Fruit fly (Drosophila melanogaster) whole organism, embryonic: Measurements from ENCODE around the gene CG1463.

Experiments
- C15 ChIP-seq: fragments of 200-800 bp; sonication (Bioruptor generic); IDR thresholded peaks from 3 replicates; pipeline ENCODE4 v1.3.6; 2022; ENCODE audit warnings: missing biosample characterization, missing genetic modification characterization
- CG10959 ChIP-seq: fragments of 200-800 bp; sonication (Bioruptor generic); IDR thresholded peaks from 2 replicates; pipeline ENCODE4 v1.3.6; 2022; ENCODE audit warnings: missing biosample characterization, missing genetic modification characterization
- CG11247 ChIP-seq: fragments of 200-800 bp; sonication (Bioruptor generic); IDR thresholded peaks from 2 replicates; pipeline ENCODE4 v1.3.6; 2022; ENCODE audit warnings: missing biosample characterization, missing genetic modification characterization
- CG11456 ChIP-seq: fragments of 200-800 bp; sonication (Bioruptor generic); IDR thresholded peaks from 3 replicates; pipeline ENCODE4 v1.3.6; 2022; ENCODE audit warnings: missing biosample characterization, missing genetic modification characterization
- CG11504 ChIP-seq: fragments of 200-800 bp; sonication (Bioruptor generic); optimal IDR thresholded peaks from 3 replicates; lab custom pipeline; 2019; ENCODE audit warnings: missing biosample characterization, mild to moderate bottlenecking, missing genetic modification characterization, moderate library complexity
- CG11695 ChIP-seq: fragments of 200-800 bp; sonication (Bioruptor generic); IDR thresholded peaks from 3 replicates; pipeline ENCODE4 v1.3.6; 2022; ENCODE audit warnings: missing biosample characterization, missing genetic modification characterization
- CG11696 ChIP-seq: fragments of 200-800 bp; sonication (Bioruptor generic); IDR thresholded peaks from 2 replicates; pipeline ENCODE4 v1.3.6; 2022; ENCODE audit warnings: missing biosample characterization, missing genetic modification characterization
- CG12391 ChIP-seq: fragments of 200-800 bp; sonication (Bioruptor generic); optimal IDR thresholded peaks from 3 replicates; lab custom pipeline; 2018; ENCODE audit warnings: missing biosample characterization, mild to moderate bottlenecking, missing genetic modification characterization, moderate library complexity
- CG13775 ChIP-seq: fragments of 200-800 bp; sonication (Bioruptor generic); optimal IDR thresholded peaks from 3 replicates; lab custom pipeline; 2017; ENCODE audit warnings: missing biosample characterization, mild to moderate bottlenecking, missing genetic modification characterization
- CG15011 ChIP-seq: fragments of 200-800 bp; sonication (Bioruptor generic); optimal IDR thresholded peaks from 3 replicates; lab custom pipeline; 2018; ENCODE audit warnings: missing biosample characterization, mild to moderate bottlenecking, missing genetic modification characterization
- CG15073 ChIP-seq: fragments of 200-800 bp; sonication (Bioruptor generic); optimal IDR thresholded peaks from 2 replicates; lab custom pipeline; 2016; ENCODE audit warnings: missing biosample characterization, missing genetic modification characterization
- CG1529 ChIP-seq: fragments of 200-800 bp; sonication (Bioruptor generic); optimal IDR thresholded peaks from 3 replicates; lab custom pipeline; 2018; ENCODE audit warnings: missing biosample characterization, missing genetic modification characterization
- CG15479 ChIP-seq: fragments of 200-800 bp; sonication (Bioruptor generic); optimal IDR thresholded peaks from 3 replicates; lab custom pipeline; 2019; ENCODE audit warnings: missing biosample characterization, mild to moderate bottlenecking, missing genetic modification characterization, moderate library complexity
- CG16815 ChIP-seq: fragments of 200-800 bp; sonication (Bioruptor generic); optimal IDR thresholded peaks from 3 replicates; lab custom pipeline; 2017; ENCODE audit warnings: missing biosample characterization, mild to moderate bottlenecking, missing genetic modification characterization
- CG17361 ChIP-seq: fragments of 200-800 bp; sonication (Bioruptor generic); IDR thresholded peaks from 3 replicates; pipeline ENCODE4 v1.3.6; 2022; ENCODE audit warnings: missing biosample characterization, missing genetic modification characterization
- CG18764 ChIP-seq: fragments of 200-800 bp; sonication (Bioruptor generic); optimal IDR thresholded peaks from 3 replicates; lab custom pipeline; 2016; ENCODE audit warnings: missing biosample characterization, missing genetic modification characterization
- CG2875 ChIP-seq: fragments of 200-800 bp; sonication (Bioruptor generic); optimal IDR thresholded peaks from 2 replicates; lab custom pipeline; 2017; ENCODE audit warnings: missing biosample characterization, mild to moderate bottlenecking, missing genetic modification characterization, missing genetic modification reagents
- CG3281 ChIP-seq: fragments of 200-800 bp; sonication (Bioruptor generic); optimal IDR thresholded peaks from 3 replicates; lab custom pipeline; 2017; ENCODE audit warnings: missing biosample characterization, mild to moderate bottlenecking, missing genetic modification characterization
- CG3838 ChIP-seq: fragments of 200-800 bp; sonication (Bioruptor generic); optimal IDR thresholded peaks from 3 replicates; lab custom pipeline; 2016; ENCODE audit warnings: missing biosample characterization, missing genetic modification characterization
- CG3995 ChIP-seq: fragments of 200-800 bp; sonication (Bioruptor generic); optimal IDR thresholded peaks from 3 replicates; lab custom pipeline; 2016; ENCODE audit warnings: missing biosample characterization, missing genetic modification characterization
- CG4328 ChIP-seq: fragments of 200-800 bp; sonication (Bioruptor generic); optimal IDR thresholded peaks from 3 replicates; lab custom pipeline; 2017; ENCODE audit warnings: missing biosample characterization, missing genetic modification reagents, missing genetic modification characterization
- CG4404 ChIP-seq: fragments of 200-800 bp; sonication (Bioruptor generic); IDR thresholded peaks from 2 replicates; pipeline ENCODE4 v1.3.6; 2022; ENCODE audit warnings: missing biosample characterization, missing genetic modification characterization
- CG6813 ChIP-seq: fragments of 200-800 bp; sonication (Bioruptor generic); optimal IDR thresholded peaks from 2 replicates; lab custom pipeline; 2017; ENCODE audit warnings: missing biosample characterization, missing genetic modification characterization, mild to moderate bottlenecking, moderate library complexity, missing genetic modification reagents
- CG7928 ChIP-seq: fragments of 200-800 bp; sonication (Bioruptor generic); optimal IDR thresholded peaks from 2 replicates; lab custom pipeline; 2017; ENCODE audit warnings: missing biosample characterization, mild to moderate bottlenecking, missing genetic modification characterization
- CG7963 ChIP-seq: fragments of 200-800 bp; sonication (Bioruptor generic); IDR thresholded peaks from 3 replicates; pipeline ENCODE4 v1.3.6; 2022; ENCODE audit warnings: missing biosample characterization, missing genetic modification characterization; ENCODE audit not compliant: partially characterized antibody
- CG9932 ChIP-seq: fragments of 200-800 bp; sonication (Bioruptor generic); IDR thresholded peaks from 2 replicates; pipeline ENCODE4 v1.3.6; 2022; ENCODE audit warnings: missing biosample characterization, missing genetic modification characterization
- Dfd ChIP-seq, 2 experiments: fragments of >200 bp; optimal IDR thresholded peaks; 2 replicates each; lab custom pipeline; 2017; ENCODE audit warnings: missing biosample characterization in 2 of 2, missing genetic modification characterization in 2 of 2
- E2f1 ChIP-seq: fragments of 200-800 bp; sonication (Bioruptor generic); IDR thresholded peaks from 2 replicates; pipeline ENCODE4 v1.3.6; 2022; ENCODE audit warnings: missing biosample characterization, missing genetic modification characterization
- HLH3B ChIP-seq: fragments of 200-800 bp; sonication (Bioruptor generic); IDR thresholded peaks from 2 replicates; pipeline ENCODE4 v1.3.6; 2022; ENCODE audit warnings: missing biosample characterization, missing genetic modification characterization
- Hr3 ChIP-seq: fragments of 200-800 bp; sonication (Bioruptor generic); optimal IDR thresholded peaks from 3 replicates; lab custom pipeline; 2016; ENCODE audit warnings: missing biosample characterization, missing genetic modification characterization
- Lhr ChIP-seq: fragments of 200-800 bp; sonication (Bioruptor generic); optimal IDR thresholded peaks from 3 replicates; lab custom pipeline; 2017; ENCODE audit warnings: mild to moderate bottlenecking, missing biosample characterization, missing genetic modification reagents, missing genetic modification characterization
- Med ChIP-seq: fragments of 200-800 bp; sonication (Bioruptor generic); peaks from one replicate; lab custom pipeline; 2016; ENCODE audit warnings: missing biosample characterization, missing genetic modification characterization, mild to moderate bottlenecking, inconsistent platforms, moderate library complexity
- Nf-YC ChIP-seq: fragments of 200-800 bp; optimal IDR thresholded peaks from 3 replicates; lab custom pipeline; 2019; ENCODE audit warnings: missing biosample characterization, mild to moderate bottlenecking, missing genetic modification characterization, moderate library complexity
- Poxn ChIP-seq: fragments of 200-800 bp; sonication (Bioruptor generic); IDR thresholded peaks from 2 replicates; pipeline ENCODE4 v1.3.6; 2022; ENCODE audit warnings: missing biosample characterization, missing genetic modification characterization
- Ravus ChIP-seq: fragments of 200-800 bp; sonication (Bioruptor generic); IDR thresholded peaks from 2 replicates; pipeline ENCODE4 v1.3.6; 2022; ENCODE audit warnings: missing biosample characterization, missing genetic modification characterization
- Taf1 ChIP-seq: fragments of 200-800 bp; sonication (Bioruptor generic); IDR thresholded peaks from 2 replicates; pipeline ENCODE4 v1.3.6; 2022; ENCODE audit warnings: missing biosample characterization, missing genetic modification characterization
- abd-A ChIP-seq: fragments of 200-800 bp; sonication (Bioruptor generic); optimal IDR thresholded peaks from 3 replicates; lab custom pipeline; 2019; ENCODE audit warnings: missing biosample characterization, mild to moderate bottlenecking, missing genetic modification characterization, moderate library complexity
- al ChIP-seq: fragments of 200-800 bp; sonication (Bioruptor generic); IDR thresholded peaks from 2 replicates; pipeline ENCODE4 v1.3.6; 2022; ENCODE audit warnings: missing biosample characterization, missing genetic modification characterization
- ap ChIP-seq: fragments of 200-800 bp; sonication (Bioruptor generic); IDR thresholded peaks from 2 replicates; pipeline ENCODE4 v1.3.6; 2022; ENCODE audit warnings: missing biosample characterization, missing genetic modification characterization
- bsh ChIP-seq, 2 experiments: fragments of 200-800 bp; sonication (Bioruptor generic); optimal IDR thresholded peaks; 2 replicates each; lab custom pipeline; 2017 to 2018; ENCODE audit warnings: mild to moderate bottlenecking in 2 of 2, missing biosample characterization in 2 of 2, missing genetic modification characterization in 2 of 2, moderate library complexity in 1 of 2
- cg ChIP-seq: fragments of 200-800 bp; sonication (Bioruptor generic); optimal IDR thresholded peaks from 3 replicates; lab custom pipeline; 2019; ENCODE audit warnings: missing biosample characterization, mild to moderate bottlenecking, missing genetic modification characterization, moderate library complexity
- chm ChIP-seq: fragments of 200-800 bp; sonication (Bioruptor generic); IDR thresholded peaks from 2 replicates; pipeline ENCODE4 v1.3.6; 2022; ENCODE audit warnings: missing biosample characterization, missing genetic modification characterization
- chn ChIP-seq: fragments of 200-800 bp; sonication (Bioruptor generic); optimal IDR thresholded peaks from 2 replicates; lab custom pipeline; 2016; ENCODE audit warnings: missing biosample characterization, missing genetic modification characterization
- fu2 ChIP-seq: fragments of 200-800 bp; sonication (Bioruptor generic); optimal IDR thresholded peaks from 2 replicates; lab custom pipeline; 2016; ENCODE audit warnings: missing biosample characterization, missing genetic modification characterization
- ind ChIP-seq: fragments of 200-800 bp; sonication (Bioruptor generic); optimal IDR thresholded peaks from 3 replicates; lab custom pipeline; 2016; ENCODE audit warnings: missing biosample characterization, missing genetic modification characterization
- nmo ChIP-seq: fragments of 200-800 bp; sonication (Bioruptor generic); optimal IDR thresholded peaks from 2 replicates; lab custom pipeline; 2018; ENCODE audit warnings: missing biosample characterization, mild to moderate bottlenecking, missing genetic modification characterization, moderate library complexity
- nom ChIP-seq: fragments of 200-800 bp; sonication (Bioruptor generic); optimal IDR thresholded peaks from 2 replicates; lab custom pipeline; 2017; ENCODE audit warnings: missing biosample characterization, missing genetic modification characterization, mild to moderate bottlenecking, moderate library complexity, missing genetic modification reagents
- peb ChIP-seq: fragments of 200-800 bp; sonication (Bioruptor generic); IDR thresholded peaks from 2 replicates; pipeline ENCODE4 v1.3.6; 2022; ENCODE audit warnings: missing biosample characterization, missing genetic modification characterization
- shn ChIP-seq: fragments of 200-800 bp; sonication (Bioruptor generic); optimal IDR thresholded peaks from 3 replicates; lab custom pipeline; 2016; ENCODE audit warnings: missing biosample characterization, missing genetic modification characterization
- sima ChIP-seq: fragments of 200-800 bp; sonication (Bioruptor generic); optimal IDR thresholded peaks from 2 replicates; lab custom pipeline; 2016; ENCODE audit warnings: missing biosample characterization, missing genetic modification characterization
- tx ChIP-seq: fragments of 200-800 bp; sonication (Bioruptor generic); optimal IDR thresholded peaks from 2 replicates; lab custom pipeline; 2016; ENCODE audit warnings: missing biosample characterization, missing genetic modification characterization
- zen2 ChIP-seq: fragments of 200-800 bp; sonication (Bioruptor generic); IDR thresholded peaks from 3 replicates; pipeline ENCODE4 v1.3.6; 2022; ENCODE audit warnings: missing biosample characterization, missing genetic modification characterization; ENCODE audit not compliant: partially characterized antibody

The CG1463 gene

dm6 chrX:12583870-12584390 is 27.5 kb downstream of the CG1463 start (continued):
- no peak for TF ChIP-seq CG18764 (GFP tag; lab: Kevin White, UChicago)
- no peak for TF ChIP-seq CG6813 (GFP tag; lab: Kevin White, UChicago)
- no peak for TF ChIP-seq CG2875 (GFP tag; lab: Kevin White, UChicago)
- no peak for TF ChIP-seq E2f1
- no peak for TF ChIP-seq CG7963 (GFP tag; lab: Robert Waterston, UW)
- no peak for TF ChIP-seq CG16815 (GFP tag; lab: Kevin White, UChicago)
- TF ChIP-seq CG3995 (GFP tag; lab: Kevin White, UChicago), result no peak
- TF ChIP-seq CG11696 (GFP tag; lab: Robert Waterston, UW), result peak; percentile 61; the same call in 1 of the 2 replicates
- no peak for TF ChIP-seq CG15073
- no peak for TF ChIP-seq chn
- no peak for TF ChIP-seq CG11456
- no peak for TF ChIP-seq peb (GFP tag; lab: Robert Waterston, UW)
- no peak for TF ChIP-seq CG3838
- no peak for TF ChIP-seq Dfd (GFP tag; optimal IDR thresholded peaks at IDR 0.05; lab: Kevin White, UChicago)
- TF ChIP-seq ap (GFP tag; lab: Robert Waterston, UW), result no peak
- TF ChIP-seq CG12391 (tag; lab: Kevin White, UChicago), result peak; percentile 12
- TF ChIP-seq CG1529, result no peak
- TF ChIP-seq C15 (GFP tag; lab: Robert Waterston, UW), result no peak
- no peak for TF ChIP-seq CG17361 (GFP tag; lab: Robert Waterston, UW)
- TF ChIP-seq abd-A (tag; lab: Kevin White, UChicago), result no peak
- TF ChIP-seq HLH3B (GFP tag; lab: Robert Waterston, UW), result no peak
- no peak for TF ChIP-seq Taf1
- no peak for TF ChIP-seq zen2 (GFP tag; lab: Robert Waterston, UW)
- peak; percentile 21 for TF ChIP-seq CG11504 (tag; lab: Kevin White, UChicago)
- TF ChIP-seq CG15011 (GFP tag; lab: Kevin White, UChicago), result no peak
- TF ChIP-seq shn (GFP tag; lab: Kevin White, UChicago), result no peak
- TF ChIP-seq CG15479 (GFP tag; lab: Kevin White, UChicago), result no peak
- no peak for TF ChIP-seq CG13775 (GFP tag; lab: Kevin White, UChicago)
- TF ChIP-seq Nf-YC (tag; lab: Kevin White, UChicago), result no peak
- TF ChIP-seq CG11247, result no peak
- no peak for TF ChIP-seq CG4404
- peak; percentile 25 for TF ChIP-seq CG3281 (GFP tag; lab: Kevin White, UChicago)
- TF ChIP-seq nom (GFP tag; lab: Kevin White, UChicago), result no peak
- peak; percentile 1 for TF ChIP-seq cg (GFP tag; lab: Kevin White, UChicago)
- no peak for TF ChIP-seq sima (GFP tag; lab: Kevin White, UChicago)
- no peak for TF ChIP-seq Ravus (GFP tag; lab: Robert Waterston, UW)
- no peak for TF ChIP-seq bsh (GFP tag; optimal IDR thresholded peaks at IDR 0.05; lab: Kevin White, UChicago)
- TF ChIP-seq ind (GFP tag; lab: Kevin White, UChicago), result no peak
- TF ChIP-seq Poxn (GFP tag; lab: Robert Waterston, UW), result no peak
- TF ChIP-seq tx (GFP tag; lab: Kevin White, UChicago), result no peak
- no peak for TF ChIP-seq al
- TF ChIP-seq Med, result peak; percentile 67
- TF ChIP-seq CG9932 (GFP tag; lab: Robert Waterston, UW), result no peak
- no peak for TF ChIP-seq CG10959 (GFP tag; lab: Robert Waterston, UW)
- TF ChIP-seq Hr3, result no peak
- no peak for TF ChIP-seq nmo
- no peak for TF ChIP-seq chm (GFP tag; lab: Robert Waterston, UW)
- no peak for TF ChIP-seq CG4328 (GFP tag; lab: Kevin White, UChicago)
- no peak for TF ChIP-seq fu2 (GFP tag; lab: Kevin White, UChicago)
- no peak for TF ChIP-seq CG11695 (GFP tag; lab: Robert Waterston, UW)
- no peak for TF ChIP-seq CG7928
- no peak for TF ChIP-seq Lhr (GFP tag; lab: Kevin White, UChicago)
